Worm (Caenorhabditis elegans) whole organism, L1 larva: ENCODE results near the gene tiar-1.

Experiments
- dpl-1 ChIP-seq, 3 experiments: fragments of 150-350 bp in 2 of 3; sonication (generic microtip) in 1 of 3; optimal IDR thresholded peaks; 2 replicates each; lab custom pipeline; 2014 to 2017; ENCODE audit warnings: missing biosample characterization in 3 of 3, missing genetic modification characterization in 3 of 3, missing genetic modification reagents in 3 of 3
- lin-39 ChIP-seq: fragments of 150-350 bp; optimal IDR thresholded peaks from 2 replicates; lab custom pipeline; 2014; ENCODE audit warnings: missing biosample characterization, missing genetic modification reagents, missing genetic modification characterization
- lsy-2 ChIP-seq, 2 experiments: fragments of 150-350 bp; optimal IDR thresholded peaks; 2 replicates each; lab custom pipeline; 2014; ENCODE audit warnings: missing biosample characterization in 2 of 2, missing genetic modification characterization in 2 of 2
- nhr-76 ChIP-seq: sonication (generic microtip); optimal IDR thresholded peaks from 2 replicates; lab custom pipeline; 2017; ENCODE audit warnings: missing biosample characterization, missing genetic modification characterization

- TF ChIP-seq nhr-76 (tag; lab: Kevin White, UChicago) (no peak), lin-39 (tag; lab: Kevin White, UChicago) (no peak), dpl-1 (GFP tag; optimal IDR thresholded peaks at IDR 0.05; lab: Kevin White, UChicago) (no peak), lsy-2 (tag; optimal IDR thresholded peaks at IDR 0.05; lab: Kevin White, UChicago) (no peak)
Observed at ce11 chrII:5730343-5731083, 15.9 kb upstream of the tiar-1 start, which contains the start of the genes C18A3.7 and C18A3.11.
